Fruit fly (Drosophila melanogaster): Measurements from ENCODE around the gene ear.

ear gene

DNA sequence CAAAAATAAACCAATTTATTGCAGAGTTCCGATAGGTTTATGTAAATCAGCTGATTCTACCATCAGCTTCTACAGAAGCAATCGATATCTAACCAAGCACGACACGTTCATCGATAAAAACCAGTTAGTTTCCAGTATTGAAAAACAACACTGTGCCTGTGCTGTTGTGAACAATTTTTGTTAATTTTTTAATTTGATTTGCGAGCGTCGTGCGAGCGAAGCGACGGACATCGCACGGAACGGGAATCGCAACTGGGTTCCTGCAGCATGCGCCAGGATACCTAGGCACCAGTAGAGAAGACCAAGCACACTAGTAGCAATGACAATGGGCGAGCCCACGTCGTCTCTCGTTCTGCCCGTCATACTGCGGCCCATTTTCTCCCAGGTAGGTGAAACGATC is 51.3 kb downstream of the ear start, which contains the start of the genes Ccm3 and CG6136 (continued):
- TF ChIP-seq schlank (tag; optimal IDR thresholded peaks at IDR 0.05) (no peak), tap (tag; optimal IDR thresholded peaks at IDR 0.05) (no peak), tx (GFP tag; optimal IDR thresholded peaks at IDR 0.05) (peak; percentile 50), crp (GFP tag; optimal IDR thresholded peaks at IDR 0.05) (peak; percentile 56 to 93), nerfin-2 (GFP tag; IDR thresholded peaks at IDR 0.05; ENCODE audit: partially characterized antibody) (peak; percentile 88), Poxn (GFP tag; IDR thresholded peaks at IDR 0.05) (no peak), ERR (GFP tag; optimal IDR thresholded peaks at IDR 0.05) (peak; percentile 21), Atf-2 (GFP tag; optimal IDR thresholded peaks at IDR 0.05) (no peak), CG43689 (GFP tag; IDR thresholded peaks at IDR 0.05) (no peak), Blimp-1 (GFP tag; optimal IDR thresholded peaks at IDR 0.05) (no peak), CG7963 (GFP tag; IDR thresholded peaks at IDR 0.05; ENCODE audit: partially characterized antibody) (peak; percentile 83), tin (GFP tag; optimal IDR thresholded peaks at IDR 0.05) (peak; percentile 7), CG14667 (GFP tag; IDR thresholded peaks at IDR 0.05) (no peak), Jarid2 (GFP tag; optimal IDR thresholded peaks at IDR 0.05) (no peak), CG34376 (GFP tag; optimal IDR thresholded peaks at IDR 0.05) (peak; percentile 70), kay (GFP tag; optimal IDR thresholded peaks at IDR 0.05) (no peak), CG33213 (GFP tag; optimal IDR thresholded peaks at IDR 0.05) (no peak), CG2875 (GFP tag; optimal IDR thresholded peaks at IDR 0.05) (no peak), Six4 (GFP tag; optimal IDR thresholded peaks at IDR 0.05) (no peak), CG6175 (GFP tag; IDR thresholded peaks at IDR 0.05) (no peak), CG6654 (GFP tag; optimal IDR thresholded peaks at IDR 0.05) (no peak), gem (tag; optimal IDR thresholded peaks at IDR 0.05) (no peak), Sox100B (GFP tag; optimal IDR thresholded peaks at IDR 0.05) (no peak), tna (GFP tag; IDR thresholded peaks at IDR 0.05; ENCODE audit: partially characterized antibody) (peak; percentile 89), exex (tag; optimal IDR thresholded peaks at IDR 0.05) (peak; percentile 43), zfh2 (GFP tag; optimal IDR thresholded peaks at IDR 0.05) (peak; percentile 48), CHES-1-like (GFP tag; optimal IDR thresholded peaks at IDR 0.05) (peak; percentile 81), CG13894 (tag; optimal IDR thresholded peaks at IDR 0.05) (peak; percentile 45), vnd (GFP tag; IDR thresholded peaks at IDR 0.05; ENCODE audit: partially characterized antibody) (peak; percentile 87), insv (GFP tag; optimal IDR thresholded peaks at IDR 0.05) (peak in 1 of 2 experiments; percentile 75), CG16863 (GFP tag; optimal IDR thresholded peaks at IDR 0.05) (no peak), vvl (GFP tag; IDR thresholded peaks at IDR 0.05) (peak; percentile 91), inv (GFP tag; IDR thresholded peaks at IDR 0.05; ENCODE audit: partially characterized antibody) (peak; percentile 81), NK7.1 (GFP tag; optimal IDR thresholded peaks at IDR 0.05) (no peak), CG14050 (GFP tag; IDR thresholded peaks at IDR 0.05) (no peak), CG11696 (GFP tag; IDR thresholded peaks at IDR 0.05) (no peak), CG31441 (GFP tag; IDR thresholded peaks at IDR 0.05) (no peak), CG12104 (GFP tag; optimal IDR thresholded peaks at IDR 0.05) (peak; percentile 6), gfzf (GFP tag; optimal IDR thresholded peaks at IDR 0.05) (no peak), fd3F (GFP tag; optimal IDR thresholded peaks at IDR 0.05) (no peak), pho (GFP tag; optimal IDR thresholded peaks at IDR 0.05) (peak; percentile 37), gsb (GFP tag; IDR thresholded peaks at IDR 0.05) (0 out of 2 replicates have a peak, but pooled peaks have one; percentile 30), CG1603 (tag; optimal IDR thresholded peaks at IDR 0.05) (peak; percentile 68), hbn (GFP tag; IDR thresholded peaks at IDR 0.05; ENCODE audit: partially characterized antibody) (peak; percentile 89), CG4360 (GFP tag; IDR thresholded peaks at IDR 0.05) (no peak), CG14014 (GFP tag; IDR thresholded peaks at IDR 0.05) (peak; percentile 65; the same call in 1 of the 2 replicates), gsb-n (tag; optimal IDR thresholded peaks at IDR 0.05) (no peak), salm (tag; optimal IDR thresholded peaks at IDR 0.05) (no peak), grn (GFP tag; optimal IDR thresholded peaks at IDR 0.05) (no peak), CG16779 (GFP tag; IDR thresholded peaks at IDR 0.05) (no peak), D19B (GFP tag; optimal IDR thresholded peaks at IDR 0.05) (no peak)
